Fruit fly (Drosophila melanogaster): ENCODE data around the gene CG9522.

DNA sequence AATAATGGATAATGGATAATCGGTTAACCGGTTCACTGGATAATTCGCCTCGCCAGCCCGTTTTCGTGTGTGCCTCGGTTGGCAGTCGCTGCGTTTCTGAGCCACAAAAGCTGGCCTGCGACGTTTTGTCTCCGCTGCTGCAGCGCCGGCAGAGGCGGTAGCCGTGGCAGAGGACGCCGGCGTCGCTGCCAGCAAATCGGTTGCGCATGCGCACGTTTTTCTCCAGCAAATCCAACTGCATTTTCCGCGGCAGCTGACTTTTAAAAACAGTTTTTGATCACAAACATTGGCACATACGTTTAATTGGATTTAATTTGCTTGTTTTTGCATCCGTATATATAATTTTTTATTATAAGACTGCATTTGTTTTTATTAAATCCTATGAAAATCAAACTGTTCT, 48.2 kb upstream of the CG9522 start, which contains the start of gene CG9514:
- TF ChIP-seq Hr96 (GFP tag; optimal IDR thresholded peaks at IDR 0.05) (no peak), CG12768 (GFP tag; optimal IDR thresholded peaks at IDR 0.05) (no peak)
